Worm (Caenorhabditis elegans): ENCODE measurements around the gene cwp-5.

The cwp-5 gene

ce11 chrX:13143762-13144732 lies 45.7 kb downstream of the cwp-5 start:
- TF ChIP-seq nhr-12 (tag; optimal IDR thresholded peaks at IDR 0.05) (no peak), skn-1 (tag; optimal IDR thresholded peaks at IDR 0.05) (no peak), nhr-10 (tag; optimal IDR thresholded peaks at IDR 0.05) (no peak), ztf-1 (GFP tag; conservative IDR thresholded peaks at IDR 0.05) (no peak), elt-1 (tag; optimal IDR thresholded peaks at IDR 0.05) (no peak), nhr-21 (tag; optimal IDR thresholded peaks at IDR 0.05) (no peak), nhr-77 (tag; optimal IDR thresholded peaks at IDR 0.05) (no peak), mab-5 (tag; optimal IDR thresholded peaks at IDR 0.05) (peak; percentile 45), zag-1 (tag; optimal IDR thresholded peaks at IDR 0.05) (no peak), ZK546.5 (tag; optimal IDR thresholded peaks at IDR 0.05) (no peak), ztf-4 (tag; optimal IDR thresholded peaks at IDR 0.05) (no peak), peb-1 (tag; optimal IDR thresholded peaks at IDR 0.05) (no peak), alr-1 (tag; optimal IDR thresholded peaks at IDR 0.05) (no peak), aly-2 (tag; optimal IDR thresholded peaks at IDR 0.05) (no peak), sem-4 (tag; optimal IDR thresholded peaks at IDR 0.05) (peak; percentile 70), lin-11 (tag; optimal IDR thresholded peaks at IDR 0.05) (no peak), snpc-4 (tag; optimal IDR thresholded peaks at IDR 0.05) (no peak), crh-2 (tag; optimal IDR thresholded peaks at IDR 0.05) (peak; percentile 47), ztf-11 (tag; optimal IDR thresholded peaks at IDR 0.05) (no peak), gmeb-1 (tag; optimal IDR thresholded peaks at IDR 0.05) (peak; percentile 20), sma-9 (GFP tag; optimal IDR thresholded peaks at IDR 0.05) (peak; percentile 64), sma-9 (tag; optimal IDR thresholded peaks at IDR 0.05) (no peak), blmp-1 (tag; optimal IDR thresholded peaks at IDR 0.05; ENCODE audit: insufficient read depth) (peak; percentile 39), Y55F3AM.14 (GFP tag; optimal IDR thresholded peaks at IDR 0.05) (peak; percentile 24), egl-27 (tag; optimal IDR thresholded peaks at IDR 0.05) (peak; percentile 38), lsy-2 (tag; optimal IDR thresholded peaks at IDR 0.05) (peak in 1 of 2 experiments; percentile 50), ama-1 (optimal IDR thresholded peaks at IDR 0.05) (peak; percentile 80), nhr-129 (tag; optimal IDR thresholded peaks at IDR 0.05) (peak; percentile 61), ceh-16 (tag; optimal IDR thresholded peaks at IDR 0.05) (peak; percentile 24), sma-3 (GFP tag; optimal IDR thresholded peaks at IDR 0.05) (peak; percentile 63), lin-13 (GFP tag; optimal IDR thresholded peaks at IDR 0.05) (peak; percentile 4), lin-39 (tag; optimal IDR thresholded peaks at IDR 0.05) (no peak), nhr-6 (tag; optimal IDR thresholded peaks at IDR 0.05) (peak; percentile 20), unc-39 (tag; optimal IDR thresholded peaks at IDR 0.05) (no peak), nhr-23 (tag; optimal IDR thresholded peaks at IDR 0.05) (no peak), mbf-1 (tag; optimal IDR thresholded peaks at IDR 0.05) (no peak), nhr-237 (tag; optimal IDR thresholded peaks at IDR 0.05) (no peak), dmd-4 (tag; optimal IDR thresholded peaks at IDR 0.05) (no peak), ceh-82 (tag; optimal IDR thresholded peaks at IDR 0.05) (no peak), nhr-11 (tag; optimal IDR thresholded peaks at IDR 0.05) (no peak), nhr-25 (tag; optimal IDR thresholded peaks at IDR 0.05) (peak; percentile 57), fos-1 (tag; optimal IDR thresholded peaks at IDR 0.05) (peak; percentile 34), elt-3 (tag; optimal IDR thresholded peaks at IDR 0.05) (no peak), F13H6.1 (tag; optimal IDR thresholded peaks at IDR 0.05) (peak; percentile 90), unc-62 (GFP tag; optimal IDR thresholded peaks at IDR 0.05) (no peak), C34F6.9 (tag; optimal IDR thresholded peaks at IDR 0.05) (peak; percentile 31), mdl-1 (tag; optimal IDR thresholded peaks at IDR 0.05) (peak; percentile 63 to 86), R02D3.7 (tag; optimal IDR thresholded peaks at IDR 0.05) (no peak), unc-55 (GFP tag; optimal IDR thresholded peaks at IDR 0.05) (peak; percentile 14)
